Worm (Caenorhabditis elegans) whole organism, L4 larva: ENCODE data around the gene ugt-17.

Source experiments
- F37D6.2 ChIP-seq: sonication (generic microtip); optimal IDR thresholded peaks from 2 replicates; lab custom pipeline; 2016; ENCODE audit warnings: mild to moderate bottlenecking, missing genetic modification characterization, missing compliant biosample characterization
- R02D3.7 ChIP-seq: fragments of 150-350 bp; sonication (generic microtip); optimal IDR thresholded peaks from 3 replicates; lab custom pipeline; 2014; ENCODE audit warnings: missing biosample characterization, missing genetic modification characterization
- Y105C5A.15 ChIP-seq: fragments of 200-800 bp; sonication (Bioruptor generic); IDR thresholded peaks from 2 replicates; pipeline ENCODE4 v1.3.6; 2022; ENCODE audit warnings: missing genetic modification characterization, missing compliant biosample characterization
- Y75B8A.6 ChIP-seq: fragments of 200-800 bp; sonication (Bioruptor generic); IDR thresholded peaks from 2 replicates; pipeline ENCODE4 v1.3.6; 2022; ENCODE audit warnings: missing genetic modification reagents, missing genetic modification characterization, missing compliant biosample characterization
- aha-1 ChIP-seq: fragments of 150-350 bp; peaks from one replicate; lab custom pipeline; 2014; ENCODE audit warnings: missing biosample characterization, missing genetic modification characterization
- ceh-20 ChIP-seq: fragments of 200-800 bp; sonication (Bioruptor generic); IDR thresholded peaks from 2 replicates; pipeline ENCODE4 v1.3.6; 2022; ENCODE audit warnings: missing genetic modification reagents, missing genetic modification characterization, missing compliant biosample characterization
- ces-1 ChIP-seq: fragments of 150-350 bp; sonication (generic microtip); optimal IDR thresholded peaks from 4 replicates; lab custom pipeline; 2014; ENCODE audit warnings: missing biosample characterization, missing genetic modification reagents, missing genetic modification characterization
- daf-16 ChIP-seq, 3 experiments: sonication (generic microtip); optimal IDR thresholded peaks; 2 replicates each; lab custom pipeline; 2016 to 2017; ENCODE audit warnings: missing genetic modification characterization in 3 of 3, missing genetic modification reagents in 3 of 3, mild to moderate bottlenecking in 2 of 3, missing compliant biosample characterization in 2 of 3, missing biosample characterization in 1 of 3, moderate library complexity in 1 of 3
- daf-19 ChIP-seq: fragments of 200-800 bp; sonication (Bioruptor generic); conservative IDR thresholded peaks from 2 replicates; pipeline ENCODE4 v1.3.6; 2022; ENCODE audit warnings: missing genetic modification characterization, missing compliant biosample characterization
- dmd-6 ChIP-seq: fragments of 200-800 bp; sonication (Bioruptor generic); IDR thresholded peaks from 2 replicates; pipeline ENCODE4 v1.3.6; 2022; ENCODE audit warnings: missing genetic modification reagents, missing genetic modification characterization, missing compliant biosample characterization
- dve-1 ChIP-seq: sonication (generic microtip); optimal IDR thresholded peaks from 2 replicates; lab custom pipeline; 2017; ENCODE audit warnings: antibody characterized with exemption, mild to moderate bottlenecking, missing genetic modification characterization, missing compliant biosample characterization; ENCODE audit not compliant: insufficient read depth
- gei-8 ChIP-seq: fragments of 200-800 bp; sonication (Bioruptor generic); optimal IDR thresholded peaks from 2 replicates; lab custom pipeline; 2018; ENCODE audit warnings: mild to moderate bottlenecking, missing genetic modification characterization, missing compliant biosample characterization
- hif-1 ChIP-seq, 2 experiments: sonication (generic microtip); optimal IDR thresholded peaks; 2 replicates each; lab custom pipeline; 2016 to 2017; ENCODE audit warnings: missing compliant biosample characterization in 2 of 2, missing genetic modification characterization in 2 of 2, missing genetic modification reagents in 2 of 2, missing genotype in 2 of 2, mild to moderate bottlenecking in 1 of 2
- hlh-11 ChIP-seq: fragments of 200-800 bp; sonication (Bioruptor generic); optimal IDR thresholded peaks from 2 replicates; lab custom pipeline; 2018; ENCODE audit warnings: mild to moderate bottlenecking, missing genetic modification characterization, missing compliant biosample characterization
- lin-38 ChIP-seq: fragments of 200-800 bp; sonication (Bioruptor generic); IDR thresholded peaks from 2 replicates; pipeline ENCODE4 v1.3.6; 2022; ENCODE audit warnings: missing genetic modification reagents, missing genetic modification characterization, missing compliant biosample characterization
- lsy-2 ChIP-seq, 2 experiments: fragments of 150-350 bp in 1 of 2; sonication (generic microtip) in 1 of 2; optimal IDR thresholded peaks; 2 replicates each; lab custom pipeline; 2014 to 2017; ENCODE audit warnings: missing biosample characterization in 2 of 2, missing genetic modification characterization in 2 of 2
- mdt-29 ChIP-seq: fragments of 200-800 bp; sonication (Bioruptor generic); IDR thresholded peaks from 2 replicates; pipeline ENCODE4 v1.3.6; 2022; ENCODE audit warnings: missing genetic modification reagents, missing genetic modification characterization, missing compliant biosample characterization
- mes-2 ChIP-seq: sonication (generic microtip); optimal IDR thresholded peaks from 2 replicates; lab custom pipeline; 2016; ENCODE audit warnings: missing genotype, mild to moderate bottlenecking, missing genetic modification characterization, missing compliant biosample characterization; ENCODE audit not compliant: poor library complexity, severe bottlenecking
- nhr-102 ChIP-seq: sonication (generic microtip); optimal IDR thresholded peaks from 2 replicates; lab custom pipeline; 2016; ENCODE audit warnings: mild to moderate bottlenecking, missing genetic modification characterization, moderate library complexity, missing compliant biosample characterization
- nhr-11 ChIP-seq: fragments of 150-350 bp; optimal IDR thresholded peaks from 2 replicates; lab custom pipeline; 2014; ENCODE audit warnings: missing biosample characterization, missing genetic modification characterization
- nhr-111 ChIP-seq: fragments of 200-800 bp; sonication (Bioruptor generic); optimal IDR thresholded peaks from 2 replicates; lab custom pipeline; 2018; ENCODE audit warnings: mild to moderate bottlenecking, missing genetic modification characterization, missing compliant biosample characterization
- nhr-28 ChIP-seq: fragments of 150-350 bp; optimal IDR thresholded peaks from 2 replicates; lab custom pipeline; 2014; ENCODE audit warnings: missing biosample characterization, missing genetic modification characterization
- nhr-41 ChIP-seq: fragments of 200-800 bp; sonication (Bioruptor generic); IDR thresholded peaks from 2 replicates; pipeline ENCODE4 v1.3.6; 2022; ENCODE audit warnings: missing genetic modification reagents, missing genetic modification characterization, missing compliant biosample characterization
- nhr-42 ChIP-seq: fragments of 200-800 bp; sonication (Bioruptor generic); IDR thresholded peaks from 2 replicates; pipeline ENCODE4 v1.3.6; 2022; ENCODE audit warnings: missing genetic modification characterization, missing compliant biosample characterization
- nhr-76 ChIP-seq: fragments of 150-350 bp; optimal IDR thresholded peaks from 2 replicates; lab custom pipeline; 2014; ENCODE audit warnings: missing biosample characterization, missing genetic modification characterization
- nhr-77 ChIP-seq: fragments of 150-350 bp; optimal IDR thresholded peaks from 2 replicates; lab custom pipeline; 2014; ENCODE audit warnings: missing biosample characterization, missing genetic modification characterization
- php-3 ChIP-seq: fragments of 200-800 bp; sonication (Bioruptor generic); IDR thresholded peaks from 2 replicates; pipeline ENCODE4 v1.3.6; 2022; ENCODE audit warnings: missing genetic modification reagents, missing genetic modification characterization, missing compliant biosample characterization
- pqm-1 ChIP-seq: sonication (generic microtip); optimal IDR thresholded peaks from 2 replicates; lab custom pipeline; 2017; ENCODE audit warnings: missing biosample characterization, missing genetic modification characterization
- saeg-2 ChIP-seq: fragments of 200-800 bp; sonication (Bioruptor generic); IDR thresholded peaks from 2 replicates; pipeline ENCODE4 v1.3.6; 2022; ENCODE audit warnings: missing genetic modification reagents, missing genetic modification characterization, missing compliant biosample characterization
- snpc-1.2 ChIP-seq: fragments of 200-800 bp; sonication (Bioruptor generic); IDR thresholded peaks from 2 replicates; pipeline ENCODE4 v1.3.6; 2022; ENCODE audit warnings: missing genetic modification reagents, missing genetic modification characterization, missing compliant biosample characterization
- snpc-4 ChIP-seq: fragments of 150-350 bp; optimal IDR thresholded peaks from 2 replicates; lab custom pipeline; 2014; ENCODE audit warnings: missing biosample characterization, missing genetic modification characterization
- spr-1 ChIP-seq: sonication (generic microtip); optimal IDR thresholded peaks from 2 replicates; lab custom pipeline; 2016; ENCODE audit warnings: mild to moderate bottlenecking, missing genetic modification characterization, missing compliant biosample characterization
- spr-3 ChIP-seq: fragments of 200-800 bp; sonication (Bioruptor generic); optimal IDR thresholded peaks from 2 replicates; lab custom pipeline; 2018; ENCODE audit warnings: mild to moderate bottlenecking, missing genetic modification characterization, missing compliant biosample characterization
- tra-1 ChIP-seq: fragments of 200-800 bp; sonication (Bioruptor generic); IDR thresholded peaks from 2 replicates; pipeline ENCODE4 v1.3.6; 2022; ENCODE audit warnings: missing genetic modification reagents, missing genetic modification characterization, missing compliant biosample characterization
- unc-62 ChIP-seq, 3 experiments: fragments of 150-350 bp in 1 of 3; sonication (generic microtip); optimal IDR thresholded peaks in 2 of 3; peaks in 1 of 3; 1 replicate in 1 of 3; 2 replicates in 2 of 3; lab custom pipeline; 2014 to 2017; ENCODE audit warnings: missing biosample characterization in 3 of 3, missing genetic modification characterization in 3 of 3, missing genetic modification reagents in 3 of 3, missing genotype in 1 of 3
- zfp-3 ChIP-seq: fragments of 200-800 bp; sonication (Bioruptor generic); conservative IDR thresholded peaks from 2 replicates; pipeline ENCODE4 v1.3.6; 2022; ENCODE audit warnings: missing genetic modification reagents, missing genetic modification characterization, missing compliant biosample characterization
- ztf-11 ChIP-seq: fragments of 150-350 bp; optimal IDR thresholded peaks from 2 replicates; lab custom pipeline; 2014; ENCODE audit warnings: missing biosample characterization, missing genetic modification characterization

Gene ugt-17

ce11 chrV:10104785-10105310 lies at the start of gene ugt-17:
TSS of gene ugt-17 (minus strand) at chrV:10104964.
- TF ChIP-seq snpc-1.2: no peak
- TF ChIP-seq mes-2 (tag; lab: Kevin White, UChicago): no peak
- peak; percentile 70 for TF ChIP-seq dve-1
- TF ChIP-seq spr-1 (tag; lab: Kevin White, UChicago): no peak
- no peak for TF ChIP-seq lsy-2 (tag; optimal IDR thresholded peaks at IDR 0.05; lab: Kevin White, UChicago)
- no peak for TF ChIP-seq unc-62 (GFP tag; optimal IDR thresholded peaks at IDR 0.05 in 1 of 2; lab: Kevin White, UChicago)
- no peak for TF ChIP-seq unc-62 (tag; optimal IDR thresholded peaks at IDR 0.05; lab: Kevin White, UChicago)
- TF ChIP-seq nhr-76: no peak
- TF ChIP-seq nhr-102: peak; percentile 7
- TF ChIP-seq saeg-2: no peak
- no peak for TF ChIP-seq daf-16 (GFP tag; optimal IDR thresholded peaks at IDR 0.05; lab: Kevin White, UChicago)
- peak; percentile 91 for TF ChIP-seq daf-16 (tag; optimal IDR thresholded peaks at IDR 0.05; lab: Kevin White, UChicago)
- TF ChIP-seq tra-1 (GFP tag; lab: Robert Waterston, UW): no peak
- no peak for TF ChIP-seq lin-38 (GFP tag; lab: Robert Waterston, UW)
- TF ChIP-seq nhr-41 (GFP tag; lab: Robert Waterston, UW): no peak
- peak; percentile 50 for TF ChIP-seq hlh-11 (tag; lab: Kevin White, UChicago)
- TF ChIP-seq nhr-42: no peak
- no peak for TF ChIP-seq daf-19 (GFP tag; lab: Robert Waterston, UW)
- no peak for TF ChIP-seq R02D3.7
- no peak for TF ChIP-seq snpc-4
- no peak for TF ChIP-seq ztf-11 (tag; lab: Kevin White, UChicago)
- no peak for TF ChIP-seq Y75B8A.6
- TF ChIP-seq F37D6.2: no peak
- no peak for TF ChIP-seq nhr-11 (tag; lab: Kevin White, UChicago)
- no peak for TF ChIP-seq hif-1 (tag; optimal IDR thresholded peaks at IDR 0.05; lab: Kevin White, UChicago)
- no peak for TF ChIP-seq ces-1 (GFP tag; lab: Kevin White, UChicago)
- no peak for TF ChIP-seq nhr-111 (GFP tag; lab: Kevin White, UChicago)
- no peak for TF ChIP-seq mdt-29
- TF ChIP-seq Y105C5A.15: no peak
- TF ChIP-seq php-3 (GFP tag; lab: Robert Waterston, UW): peak; percentile 60; the same call in 1 of the 2 replicates
- TF ChIP-seq spr-3 (GFP tag; lab: Kevin White, UChicago): no peak
- TF ChIP-seq nhr-77 (tag; lab: Kevin White, UChicago): peak; percentile 61
- no peak for TF ChIP-seq ceh-20 (GFP tag; lab: Robert Waterston, UW)
- no peak for TF ChIP-seq zfp-3 (GFP tag; lab: Robert Waterston, UW)
- TF ChIP-seq dmd-6 (GFP tag; lab: Robert Waterston, UW): peak; percentile 78
- TF ChIP-seq nhr-28: peak; percentile 65
- peak; percentile 74 for TF ChIP-seq pqm-1 (tag; lab: Kevin White, UChicago)
- TF ChIP-seq gei-8: no peak

- TF ChIP-seq aha-1 (tag; lab: Kevin White, UChicago) (peak; percentile 94), hlh-11 (tag; lab: Kevin White, UChicago) (no peak)
These were observed 48.3 kb upstream of the ugt-17 start for ce11 chrV:10153076-10153475.

- TF ChIP-seq unc-62 (GFP tag; optimal IDR thresholded peaks at IDR 0.05 in 1 of 2; lab: Kevin White, UChicago) (peak in 1 of 2 experiments; percentile 57), unc-62 (tag; optimal IDR thresholded peaks at IDR 0.05; lab: Kevin White, UChicago) (no peak), gei-8 (no peak), spr-1 (tag; lab: Kevin White, UChicago) (no peak), aha-1 (tag; lab: Kevin White, UChicago) (no peak), zfp-3 (GFP tag; lab: Robert Waterston, UW) (no peak)
- TF ChIP-seq, all 104 proteins: peak for 1
These were observed 47.5 kb upstream of the ugt-17 start, which contains the start of gene srsx-28 for ce11 chrV:10152278-10152677. TSS of gene srsx-28 (plus strand) at chrV:10152578.
